Worm (Caenorhabditis elegans) whole organism, L4 larva: Measurements from ENCODE around the gene R12C12.9.

Source experiments
- F10B5.3 ChIP-seq: sonication (generic microtip); optimal IDR thresholded peaks from 2 replicates; lab custom pipeline; 2016; ENCODE audit warnings: mild to moderate bottlenecking, missing genetic modification characterization, missing compliant biosample characterization
- F37D6.2 ChIP-seq: sonication (generic microtip); optimal IDR thresholded peaks from 2 replicates; lab custom pipeline; 2016; ENCODE audit warnings: mild to moderate bottlenecking, missing genetic modification characterization, missing compliant biosample characterization
- F44E2.7 ChIP-seq: fragments of 200-800 bp; sonication (Bioruptor generic); IDR thresholded peaks from 2 replicates; pipeline ENCODE4 v2.1.2; 2022; ENCODE audit warnings: missing genetic modification characterization, missing compliant biosample characterization
- T20F7.1 ChIP-seq: fragments of 200-800 bp; sonication (Bioruptor generic); optimal IDR thresholded peaks from 2 replicates; lab custom pipeline; 2018; ENCODE audit warnings: mild to moderate bottlenecking, missing genetic modification characterization, missing compliant biosample characterization
- T26A8.4 ChIP-seq: fragments of 200-800 bp; sonication (Bioruptor generic); IDR thresholded peaks from 2 replicates; pipeline ENCODE4 v1.3.6; 2022; ENCODE audit warnings: missing genetic modification characterization, missing compliant biosample characterization
- Y105C5A.15 ChIP-seq: fragments of 200-800 bp; sonication (Bioruptor generic); IDR thresholded peaks from 2 replicates; pipeline ENCODE4 v1.3.6; 2022; ENCODE audit warnings: missing genetic modification characterization, missing compliant biosample characterization
- Y48G9A.11 ChIP-seq: fragments of 200-800 bp; sonication (Bioruptor generic); IDR thresholded peaks from 2 replicates; pipeline ENCODE4 v1.3.6; 2022; ENCODE audit warnings: missing genetic modification reagents, missing genetic modification characterization, missing compliant biosample characterization
- ZK337.2 ChIP-seq: fragments of 200-800 bp; sonication (Bioruptor generic); IDR thresholded peaks from 2 replicates; pipeline ENCODE4 v1.3.6; 2022; ENCODE audit warnings: missing genetic modification reagents, missing genetic modification characterization, missing compliant biosample characterization
- aha-1 ChIP-seq: fragments of 150-350 bp; peaks from one replicate; lab custom pipeline; 2014; ENCODE audit warnings: missing biosample characterization, missing genetic modification characterization
- ama-1 ChIP-seq: fragments of 150-350 bp; optimal IDR thresholded peaks from 2 replicates; lab custom pipeline; 2014; ENCODE audit warnings: inconsistent platforms, mixed read lengths
- arid-1 ChIP-seq: fragments of 200-800 bp; sonication (Bioruptor generic); conservative IDR thresholded peaks from 2 replicates; pipeline ENCODE4 v1.3.6; 2022; ENCODE audit warnings: missing genetic modification reagents, missing genetic modification characterization, missing compliant biosample characterization
- daf-12 ChIP-seq: fragments of 150-350 bp; optimal IDR thresholded peaks from 2 replicates; lab custom pipeline; 2014; ENCODE audit warnings: missing biosample characterization, missing genetic modification reagents, missing genetic modification characterization
- daf-16 ChIP-seq, 3 experiments: sonication (generic microtip); optimal IDR thresholded peaks; 2 replicates each; lab custom pipeline; 2016 to 2017; ENCODE audit warnings: missing genetic modification characterization in 3 of 3, missing genetic modification reagents in 3 of 3, mild to moderate bottlenecking in 2 of 3, missing compliant biosample characterization in 2 of 3, missing biosample characterization in 1 of 3, moderate library complexity in 1 of 3
- dmd-6 ChIP-seq: fragments of 200-800 bp; sonication (Bioruptor generic); IDR thresholded peaks from 2 replicates; pipeline ENCODE4 v1.3.6; 2022; ENCODE audit warnings: missing genetic modification reagents, missing genetic modification characterization, missing compliant biosample characterization
- dmd-9 ChIP-seq: fragments of 200-800 bp; sonication (Bioruptor generic); IDR thresholded peaks from 2 replicates; pipeline ENCODE4 v1.3.6; 2022; ENCODE audit warnings: missing genetic modification reagents, missing genetic modification characterization, missing compliant biosample characterization
- dpl-1 ChIP-seq: fragments of 150-350 bp; optimal IDR thresholded peaks from 2 replicates; lab custom pipeline; 2014; ENCODE audit warnings: missing biosample characterization, missing genetic modification reagents, missing genetic modification characterization
- duxl-1 ChIP-seq: sonication (generic microtip); optimal IDR thresholded peaks from 2 replicates; lab custom pipeline; 2016; ENCODE audit warnings: mild to moderate bottlenecking, missing genetic modification characterization, moderate library complexity, missing compliant biosample characterization; ENCODE audit not compliant: poor library complexity
- dve-1 ChIP-seq: sonication (generic microtip); optimal IDR thresholded peaks from 2 replicates; lab custom pipeline; 2017; ENCODE audit warnings: antibody characterized with exemption, mild to moderate bottlenecking, missing genetic modification characterization, missing compliant biosample characterization; ENCODE audit not compliant: insufficient read depth
- egl-27 ChIP-seq: sonication (generic microtip); optimal IDR thresholded peaks from 3 replicates; lab custom pipeline; 2017; ENCODE audit warnings: missing biosample characterization, missing genetic modification reagents, missing genetic modification characterization
- fos-1 ChIP-seq: fragments of 150-350 bp; optimal IDR thresholded peaks from 2 replicates; lab custom pipeline; 2014; ENCODE audit warnings: missing biosample characterization, missing genetic modification characterization
- hif-1 ChIP-seq, 2 experiments: sonication (generic microtip); optimal IDR thresholded peaks; 2 replicates each; lab custom pipeline; 2016 to 2017; ENCODE audit warnings: missing compliant biosample characterization in 2 of 2, missing genetic modification characterization in 2 of 2, missing genetic modification reagents in 2 of 2, missing genotype in 2 of 2, mild to moderate bottlenecking in 1 of 2
- hlh-11 ChIP-seq: fragments of 200-800 bp; sonication (Bioruptor generic); optimal IDR thresholded peaks from 2 replicates; lab custom pipeline; 2018; ENCODE audit warnings: mild to moderate bottlenecking, missing genetic modification characterization, missing compliant biosample characterization
- hlh-30 ChIP-seq: sonication (generic microtip); optimal IDR thresholded peaks from 2 replicates; lab custom pipeline; 2017; ENCODE audit warnings: antibody characterized with exemption, mild to moderate bottlenecking, missing genetic modification characterization, missing compliant biosample characterization; ENCODE audit not compliant: insufficient read depth
- hmg-1.1 ChIP-seq: fragments of 200-800 bp; sonication (Bioruptor generic); IDR thresholded peaks from 2 replicates; pipeline ENCODE4 v1.3.6; 2022; ENCODE audit warnings: missing genetic modification reagents, missing genetic modification characterization, missing compliant biosample characterization
- lim-7 ChIP-seq: fragments of 200-800 bp; sonication (Bioruptor generic); IDR thresholded peaks from 2 replicates; pipeline ENCODE4 v1.3.6; 2022; ENCODE audit warnings: missing genetic modification characterization, missing compliant biosample characterization
- madf-9 ChIP-seq: fragments of 200-800 bp; sonication (Bioruptor generic); conservative IDR thresholded peaks from 2 replicates; pipeline ENCODE4 v1.3.6; 2022; ENCODE audit warnings: missing genetic modification reagents, missing genetic modification characterization, missing compliant biosample characterization
- mdl-1 ChIP-seq, 2 experiments: fragments of 150-350 bp in 1 of 2; sonication (generic microtip) in 1 of 2; optimal IDR thresholded peaks; 2 replicates each; lab custom pipeline; 2014 to 2017; ENCODE audit warnings: missing biosample characterization in 2 of 2, missing genetic modification characterization in 2 of 2
- mes-2 ChIP-seq: sonication (generic microtip); optimal IDR thresholded peaks from 2 replicates; lab custom pipeline; 2016; ENCODE audit warnings: missing genotype, mild to moderate bottlenecking, missing genetic modification characterization, missing compliant biosample characterization; ENCODE audit not compliant: poor library complexity, severe bottlenecking
- mxl-3 ChIP-seq: fragments of 200-800 bp; sonication (Bioruptor generic); optimal IDR thresholded peaks from 2 replicates; lab custom pipeline; 2018; ENCODE audit warnings: mild to moderate bottlenecking, missing genetic modification characterization, missing compliant biosample characterization
- nhr-102 ChIP-seq: sonication (generic microtip); optimal IDR thresholded peaks from 2 replicates; lab custom pipeline; 2016; ENCODE audit warnings: mild to moderate bottlenecking, missing genetic modification characterization, moderate library complexity, missing compliant biosample characterization
- nhr-237 ChIP-seq: sonication (generic microtip); optimal IDR thresholded peaks from 2 replicates; lab custom pipeline; 2017; ENCODE audit warnings: missing biosample characterization, missing genetic modification characterization
- nhr-28 ChIP-seq: fragments of 150-350 bp; optimal IDR thresholded peaks from 2 replicates; lab custom pipeline; 2014; ENCODE audit warnings: missing biosample characterization, missing genetic modification characterization
- nhr-48 ChIP-seq: sonication (generic microtip); optimal IDR thresholded peaks from 2 replicates; lab custom pipeline; 2016; ENCODE audit warnings: mild to moderate bottlenecking, missing genetic modification characterization, missing compliant biosample characterization
- nhr-6 ChIP-seq: fragments of 150-350 bp; optimal IDR thresholded peaks from 2 replicates; lab custom pipeline; 2014; ENCODE audit warnings: missing biosample characterization, missing genetic modification characterization
- php-3 ChIP-seq: fragments of 200-800 bp; sonication (Bioruptor generic); IDR thresholded peaks from 2 replicates; pipeline ENCODE4 v1.3.6; 2022; ENCODE audit warnings: missing genetic modification reagents, missing genetic modification characterization, missing compliant biosample characterization
- pqm-1 ChIP-seq: sonication (generic microtip); optimal IDR thresholded peaks from 2 replicates; lab custom pipeline; 2017; ENCODE audit warnings: missing biosample characterization, missing genetic modification characterization
- rbr-2 ChIP-seq: sonication (generic microtip); optimal IDR thresholded peaks from 2 replicates; lab custom pipeline; 2016; ENCODE audit warnings: missing genotype, missing genetic modification characterization, missing compliant biosample characterization
- sdz-12 ChIP-seq: fragments of 200-800 bp; sonication (Bioruptor generic); optimal IDR thresholded peaks from 2 replicates; lab custom pipeline; 2018; ENCODE audit warnings: mild to moderate bottlenecking, missing genetic modification characterization, missing compliant biosample characterization
- snpc-1.2 ChIP-seq: fragments of 200-800 bp; sonication (Bioruptor generic); IDR thresholded peaks from 2 replicates; pipeline ENCODE4 v1.3.6; 2022; ENCODE audit warnings: missing genetic modification reagents, missing genetic modification characterization, missing compliant biosample characterization
- tra-1 ChIP-seq: fragments of 200-800 bp; sonication (Bioruptor generic); IDR thresholded peaks from 2 replicates; pipeline ENCODE4 v1.3.6; 2022; ENCODE audit warnings: missing genetic modification reagents, missing genetic modification characterization, missing compliant biosample characterization
- unc-130 ChIP-seq: sonication (generic microtip); optimal IDR thresholded peaks from 2 replicates; lab custom pipeline; 2016; ENCODE audit warnings: missing genetic modification reagents, missing genetic modification characterization, missing compliant biosample characterization
- unc-62 ChIP-seq, 3 experiments: fragments of 150-350 bp in 1 of 3; sonication (generic microtip); optimal IDR thresholded peaks in 2 of 3; peaks in 1 of 3; 1 replicate in 1 of 3; 2 replicates in 2 of 3; lab custom pipeline; 2014 to 2017; ENCODE audit warnings: missing biosample characterization in 3 of 3, missing genetic modification characterization in 3 of 3, missing genetic modification reagents in 3 of 3, missing genotype in 1 of 3
- ztf-7 ChIP-seq: fragments of 150-350 bp; optimal IDR thresholded peaks from 2 replicates; lab custom pipeline; 2014; ENCODE audit warnings: missing biosample characterization, missing genetic modification characterization

The R12C12.9 gene

ce11 chrII:6024879-6025278, at the start of gene R12C12.9:
Gene R12C12.9, minus strand, starts transcription at chrII:6024979.
- TF ChIP-seq hif-1 (tag; optimal IDR thresholded peaks at IDR 0.05; lab: Kevin White, UChicago) (no peak), egl-27 (tag; lab: Kevin White, UChicago) (no peak), nhr-102 (tag; lab: Kevin White, UChicago) (no peak), snpc-1.2 (no peak), unc-62 (GFP tag; optimal IDR thresholded peaks at IDR 0.05 in 1 of 2; lab: Kevin White, UChicago) (no peak), unc-62 (tag; optimal IDR thresholded peaks at IDR 0.05; lab: Kevin White, UChicago) (no peak), F44E2.7 (GFP tag; lab: Robert Waterston, UW) (no peak), arid-1 (GFP tag; lab: Robert Waterston, UW) (no peak), daf-16 (GFP tag; optimal IDR thresholded peaks at IDR 0.05; lab: Kevin White, UChicago) (no peak), daf-16 (tag; optimal IDR thresholded peaks at IDR 0.05; lab: Kevin White, UChicago) (peak; percentile 83), nhr-237 (no peak), php-3 (GFP tag; lab: Robert Waterston, UW) (no peak), pqm-1 (tag; lab: Kevin White, UChicago) (peak; percentile 43), dve-1 (tag; lab: Kevin White, UChicago) (no peak)
- TF ChIP-seq, all 104 proteins: peak for 2

- TF ChIP-seq duxl-1, result no peak
- TF ChIP-seq hmg-1.1 (GFP tag; lab: Robert Waterston, UW), result no peak
- no peak for TF ChIP-seq dpl-1 (GFP tag; lab: Kevin White, UChicago)
- TF ChIP-seq snpc-1.2, result no peak
- no peak for TF ChIP-seq lim-7 (GFP tag; lab: Robert Waterston, UW)
- no peak for TF ChIP-seq ztf-7
- no peak for TF ChIP-seq sdz-12 (GFP tag; lab: Kevin White, UChicago)
- no peak for TF ChIP-seq fos-1 (tag; lab: Kevin White, UChicago)
- TF ChIP-seq Y48G9A.11 (GFP tag; lab: Robert Waterston, UW), result no peak
Measured at ce11 chrII:6067066-6067465, 42.3 kb upstream of the R12C12.9 start, which contains the start of gene H12I13.1. Gene H12I13.1, minus strand, starts transcription at chrII:6067166.

- TF ChIP-seq mxl-3 (GFP tag; lab: Kevin White, UChicago) (peak; percentile 45), hif-1 (tag; optimal IDR thresholded peaks at IDR 0.05; lab: Kevin White, UChicago) (peak in 1 of 2 experiments; percentile 88), duxl-1 (peak; percentile 71), madf-9 (GFP tag; lab: Robert Waterston, UW) (peak; percentile 62), Y105C5A.15 (GFP tag; lab: Robert Waterston, UW) (no peak), mdl-1 (tag; optimal IDR thresholded peaks at IDR 0.05; lab: Kevin White, UChicago) (no peak), F10B5.3 (peak; percentile 11), tra-1 (GFP tag; lab: Robert Waterston, UW) (peak; percentile 66; the same call in 1 of the 2 replicates), dmd-9 (GFP tag; lab: Robert Waterston, UW) (peak; percentile 91), dpl-1 (GFP tag; lab: Kevin White, UChicago) (peak; percentile 98), pqm-1 (tag; lab: Kevin White, UChicago) (no peak), daf-16 (GFP tag; optimal IDR thresholded peaks at IDR 0.05; lab: Kevin White, UChicago) (no peak), daf-16 (tag; optimal IDR thresholded peaks at IDR 0.05; lab: Kevin White, UChicago) (no peak), arid-1 (GFP tag; lab: Robert Waterston, UW) (no peak), hmg-1.1 (GFP tag; lab: Robert Waterston, UW) (peak; percentile 50; the same call in 1 of the 2 replicates), Y48G9A.11 (GFP tag; lab: Robert Waterston, UW) (0 out of 2 replicates have a peak, but pooled peaks have one; percentile 44), aha-1 (tag; lab: Kevin White, UChicago) (peak; percentile 95), F37D6.2 (tag; lab: Kevin White, UChicago) (peak; percentile 35), ZK337.2 (GFP tag; lab: Robert Waterston, UW) (peak; percentile 92), nhr-28 (tag; lab: Kevin White, UChicago) (peak; percentile 28), daf-12 (tag; lab: Kevin White, UChicago) (no peak), dmd-6 (GFP tag; lab: Robert Waterston, UW) (peak; percentile 64), ama-1 (lab: Kevin White, UChicago) (no peak), mes-2 (tag; lab: Kevin White, UChicago) (peak; percentile 99), unc-130 (peak; percentile 90), hlh-30 (tag; lab: Kevin White, UChicago) (peak; percentile 63), T20F7.1 (GFP tag; lab: Kevin White, UChicago) (peak; percentile 51), unc-62 (GFP tag; optimal IDR thresholded peaks at IDR 0.05 in 1 of 2; lab: Kevin White, UChicago) (peak in 1 of 2 experiments; percentile 86), unc-62 (tag; optimal IDR thresholded peaks at IDR 0.05; lab: Kevin White, UChicago) (no peak), nhr-48 (tag; lab: Kevin White, UChicago) (peak; percentile 48), nhr-6 (tag; lab: Kevin White, UChicago) (peak; percentile 51), rbr-2 (tag; lab: Kevin White, UChicago) (peak; percentile 52), T26A8.4 (GFP tag; lab: Robert Waterston, UW) (0 out of 2 replicates have a peak, but pooled peaks have one; percentile 19), hlh-11 (tag; lab: Kevin White, UChicago) (peak; percentile 21), nhr-102 (tag; lab: Kevin White, UChicago) (peak; percentile 52)
Measured at ce11 chrII:6061495-6061894, 36.7 kb upstream of the R12C12.9 start.
